Worm (Caenorhabditis elegans) whole organism, L3 larva: Measurements from ENCODE around the gene slc-25A21.
"Not testable (repeated sequence)": the region's sequence is repeated elsewhere in the genome, so short reads cannot be mapped to it uniquely, and the experiment has no call there.

Experiments
- aly-2 ChIP-seq: fragments of 150-350 bp; optimal IDR thresholded peaks from 2 replicates; lab custom pipeline; 2014; ENCODE audit warnings: missing biosample characterization, missing genetic modification characterization
- ama-1 ChIP-seq: fragments of 150-350 bp; optimal IDR thresholded peaks from 2 replicates; lab custom pipeline; 2018
- ceh-82 ChIP-seq: fragments of 150-350 bp; optimal IDR thresholded peaks from 2 replicates; lab custom pipeline; 2014; ENCODE audit warnings: missing biosample characterization, missing genetic modification characterization
- ceh-9 ChIP-seq: sonication (generic microtip); optimal IDR thresholded peaks from 2 replicates; lab custom pipeline; 2018; ENCODE audit warnings: missing biosample characterization, missing genetic modification characterization
- egl-5 ChIP-seq: fragments of 150-350 bp; optimal IDR thresholded peaks from 2 replicates; lab custom pipeline; 2017; ENCODE audit warnings: missing biosample characterization, missing genetic modification reagents, missing genetic modification characterization, inconsistent platforms
- elt-1 ChIP-seq: fragments of 150-350 bp; optimal IDR thresholded peaks from 2 replicates; lab custom pipeline; 2014; ENCODE audit warnings: missing biosample characterization, missing genetic modification characterization
- elt-2 ChIP-seq: sonication (generic microtip); optimal IDR thresholded peaks from 2 replicates; lab custom pipeline; 2016; ENCODE audit warnings: missing genetic modification reagents, mild to moderate bottlenecking, missing genetic modification characterization, missing compliant biosample characterization
- eor-1 ChIP-seq, 2 experiments: fragments of 150-350 bp; optimal IDR thresholded peaks; 2 replicates each; lab custom pipeline; 2014 to 2018; ENCODE audit warnings: missing biosample characterization in 2 of 2, missing genetic modification characterization in 2 of 2
- fkh-2 ChIP-seq: fragments of 150-350 bp; optimal IDR thresholded peaks from 2 replicates; lab custom pipeline; 2014; ENCODE audit warnings: missing biosample characterization, missing genetic modification reagents, missing genetic modification characterization
- fos-1 ChIP-seq: fragments of 150-350 bp; optimal IDR thresholded peaks from 2 replicates; lab custom pipeline; 2014; ENCODE audit warnings: missing biosample characterization, missing genetic modification characterization
- jun-1 ChIP-seq: fragments of 150-350 bp; optimal IDR thresholded peaks from 2 replicates; lab custom pipeline; 2014; ENCODE audit warnings: missing biosample characterization, missing genetic modification reagents, missing genetic modification characterization
- lin-15B ChIP-seq: fragments of 150-350 bp; optimal IDR thresholded peaks from 2 replicates; lab custom pipeline; 2014; ENCODE audit warnings: missing biosample characterization, missing genetic modification characterization
- lin-39 ChIP-seq: fragments of 150-350 bp; optimal IDR thresholded peaks from 2 replicates; lab custom pipeline; 2018; ENCODE audit warnings: missing biosample characterization, missing genetic modification reagents, missing genetic modification characterization
- mdl-1 ChIP-seq: fragments of 150-350 bp; optimal IDR thresholded peaks from 2 replicates; lab custom pipeline; 2014; ENCODE audit warnings: missing biosample characterization, missing genetic modification characterization
- mml-1 ChIP-seq: fragments of 150-350 bp; sonication (generic microtip); optimal IDR thresholded peaks from 3 replicates; lab custom pipeline; 2014; ENCODE audit warnings: missing biosample characterization, missing genetic modification characterization
- nfya-1 ChIP-seq: sonication (generic microtip); optimal IDR thresholded peaks from 2 replicates; lab custom pipeline; 2017; ENCODE audit warnings: missing genetic modification characterization, mild to moderate bottlenecking, missing compliant biosample characterization, antibody characterized with exemption, moderate library complexity; ENCODE audit not compliant: insufficient read depth
- nhr-23 ChIP-seq: fragments of 150-350 bp; optimal IDR thresholded peaks from 2 replicates; lab custom pipeline; 2014; ENCODE audit warnings: missing biosample characterization, missing genetic modification reagents, missing genetic modification characterization
- nhr-25 ChIP-seq: sonication (generic microtip); optimal IDR thresholded peaks from 2 replicates; lab custom pipeline; 2017; ENCODE audit warnings: missing biosample characterization, missing genetic modification characterization
- nhr-28 ChIP-seq: fragments of 150-350 bp; optimal IDR thresholded peaks from 2 replicates; lab custom pipeline; 2014; ENCODE audit warnings: missing biosample characterization, missing genetic modification characterization
- nhr-43 ChIP-seq: sonication (generic microtip); optimal IDR thresholded peaks from 2 replicates; lab custom pipeline; 2016; ENCODE audit warnings: mild to moderate bottlenecking, missing genetic modification characterization, missing compliant biosample characterization; ENCODE audit not compliant: poor library complexity, severe bottlenecking
- nhr-67 ChIP-seq: fragments of 150-350 bp; optimal IDR thresholded peaks from 2 replicates; lab custom pipeline; 2014; ENCODE audit warnings: missing biosample characterization, missing genetic modification characterization
- nhr-76 ChIP-seq: fragments of 150-350 bp; sonication (generic microtip); optimal IDR thresholded peaks from 5 replicates; lab custom pipeline; 2014; ENCODE audit warnings: missing biosample characterization, missing genetic modification characterization
- nhr-77 ChIP-seq: fragments of 150-350 bp; optimal IDR thresholded peaks from 2 replicates; lab custom pipeline; 2014; ENCODE audit warnings: missing biosample characterization, missing genetic modification characterization
- pha-4 ChIP-seq: fragments of 150-350 bp; optimal IDR thresholded peaks from 2 replicates; lab custom pipeline; 2014; ENCODE audit warnings: missing biosample characterization, missing genetic modification reagents, missing genetic modification characterization
- pqm-1 ChIP-seq: fragments of 150-350 bp; optimal IDR thresholded peaks from 2 replicates; lab custom pipeline; 2017; ENCODE audit warnings: missing biosample characterization, missing genetic modification characterization, inconsistent platforms
- sea-2 ChIP-seq: fragments of 150-350 bp; sonication (generic microtip); optimal IDR thresholded peaks from 4 replicates; lab custom pipeline; 2014; ENCODE audit warnings: missing biosample characterization, missing genetic modification reagents, missing genetic modification characterization
- skn-1 ChIP-seq: fragments of 150-350 bp; optimal IDR thresholded peaks from 2 replicates; lab custom pipeline; 2014; ENCODE audit warnings: missing biosample characterization, missing genetic modification characterization
- snpc-4 ChIP-seq: fragments of 150-350 bp; optimal IDR thresholded peaks from 2 replicates; lab custom pipeline; 2014; ENCODE audit warnings: missing biosample characterization, missing genetic modification characterization
- unc-39 ChIP-seq: sonication (generic microtip); optimal IDR thresholded peaks from 4 replicates; lab custom pipeline; 2017; ENCODE audit warnings: missing biosample characterization, missing genetic modification characterization
- unc-62 ChIP-seq: fragments of 150-350 bp; sonication (generic microtip); optimal IDR thresholded peaks from 4 replicates; lab custom pipeline; 2014; ENCODE audit warnings: missing biosample characterization, missing genetic modification reagents, missing genetic modification characterization
- zag-1 ChIP-seq: fragments of 150-350 bp; optimal IDR thresholded peaks from 2 replicates; lab custom pipeline; 2014; ENCODE audit warnings: missing biosample characterization, missing genetic modification characterization
- ztf-11 ChIP-seq: fragments of 150-350 bp; optimal IDR thresholded peaks from 2 replicates; lab custom pipeline; 2014; ENCODE audit warnings: missing biosample characterization, missing genetic modification characterization

The slc-25A21 gene

DNA sequence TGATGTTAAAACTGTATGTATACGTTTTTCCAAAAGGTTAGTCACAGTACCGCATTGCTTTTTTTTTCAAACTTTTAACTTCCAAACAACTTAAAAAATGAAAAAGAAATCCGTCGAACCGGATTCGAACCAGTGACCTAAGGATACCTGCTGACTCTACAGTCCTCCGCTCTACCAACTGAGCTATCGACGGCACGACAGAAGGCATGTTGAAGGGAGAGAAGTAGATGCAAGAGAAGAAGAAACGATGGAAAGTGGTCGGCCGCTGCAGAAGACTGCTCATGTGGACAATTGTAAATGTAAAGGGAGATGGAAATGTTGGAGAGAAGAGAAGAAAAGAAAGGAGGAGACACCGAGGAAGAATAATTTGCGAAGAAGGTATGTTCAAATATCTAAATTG, 20.0 kb downstream of the slc-25A21 start (continued):
- TF ChIP-seq nhr-28, result peak; percentile 24
- TF ChIP-seq elt-2, result peak; percentile 48
- TF ChIP-seq, all 47 proteins: peak for 36

ce11 chrX:16210518-16210917, 20.9 kb downstream of the slc-25A21 start, which contains the start of gene R11.4:
R11.4 (minus strand) TSS chrX:16210618.
- no peak for TF ChIP-seq ceh-9
- no peak for TF ChIP-seq nhr-76 (tag; lab: Kevin White, UChicago)
- TF ChIP-seq fkh-2 (tag; lab: Kevin White, UChicago), result no peak
- TF ChIP-seq nhr-67 (tag; lab: Kevin White, UChicago), result no peak
- no peak for TF ChIP-seq mdl-1 (tag; lab: Kevin White, UChicago)
- no peak for TF ChIP-seq ama-1 (lab: Kevin White, UChicago)
- no peak for TF ChIP-seq pha-4 (tag; lab: Kevin White, UChicago)
- TF ChIP-seq unc-62 (GFP tag; lab: Kevin White, UChicago), result no peak
- no peak for TF ChIP-seq nhr-77 (tag; lab: Kevin White, UChicago)
- TF ChIP-seq eor-1 (tag; optimal IDR thresholded peaks at IDR 0.05; lab: Kevin White, UChicago), result no peak
- no peak for TF ChIP-seq lin-39 (tag; lab: Kevin White, UChicago)
- TF ChIP-seq elt-2, result no peak
- no peak for TF ChIP-seq mml-1
- no peak for TF ChIP-seq skn-1
- TF ChIP-seq, all 47 proteins: peak for 0

- not testable (repeated sequence) for TF ChIP-seq nhr-76, fos-1, nhr-77 (tag; lab: Kevin White, UChicago)
Observed at ce11 chrX:16212306-16212705, 22.6 kb downstream of the slc-25A21 start, which contains the start of gene F23A7.4. F23A7.4 (plus strand) TSS chrX:16212606.

DNA sequence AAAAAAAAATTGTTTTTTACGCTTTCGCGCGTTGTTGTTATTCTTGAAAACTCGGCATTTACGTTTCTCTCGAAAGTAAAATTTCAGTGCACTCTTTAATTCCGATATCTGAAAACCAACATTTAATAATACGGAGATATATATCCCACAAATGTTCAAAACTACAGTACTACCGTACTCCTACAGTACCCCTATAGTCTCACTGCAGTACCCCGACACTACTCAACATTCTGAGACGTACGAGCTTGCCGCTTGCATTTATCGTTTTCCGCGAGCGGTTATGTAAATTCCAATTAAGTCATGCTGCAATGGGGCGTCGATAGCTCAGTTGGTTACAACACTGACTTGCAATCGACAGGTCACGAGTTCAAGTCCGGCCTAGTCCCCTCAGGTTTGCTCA, 23.4 kb downstream of the slc-25A21 start, which contains the start of gene F23A7.8:
Gene F23A7.8 (plus strand): TSS at position 301 of the 400 bp plus-strand sequence.
- TF ChIP-seq ceh-82, mdl-1, nfya-1 (tag; lab: Kevin White, UChicago): not testable (repeated sequence)
- TF ChIP-seq, all 47 proteins: peak for 0; not testable (repeated sequence) for 47

ce11 chrX:16217108-16217507, 27.5 kb downstream of the slc-25A21 start, which contains the start of gene F23A7.1:
F23A7.1 (plus strand) TSS chrX:16217408.
- TF ChIP-seq jun-1 (tag; lab: Kevin White, UChicago) (no peak), pha-4 (tag; lab: Kevin White, UChicago) (no peak), elt-1 (tag; lab: Kevin White, UChicago) (no peak)

DNA sequence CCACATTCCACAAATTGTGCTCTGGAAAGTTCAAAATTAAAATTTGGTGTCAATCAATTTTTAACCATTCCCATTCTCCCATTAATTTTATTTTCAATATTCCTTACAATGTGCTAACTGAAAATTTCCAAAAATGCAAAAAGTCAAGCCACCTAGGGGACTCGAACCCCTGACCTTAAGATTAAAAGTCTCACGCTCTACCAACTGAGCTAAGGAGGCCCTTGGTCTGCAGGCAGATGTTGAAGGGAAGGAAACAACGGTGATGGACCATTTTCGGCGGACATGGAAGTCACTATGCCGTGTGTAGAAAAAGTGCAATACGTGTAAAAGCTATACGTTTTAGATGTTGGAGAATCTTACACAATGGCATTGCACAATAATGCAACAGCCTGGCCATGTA, 28.1 kb downstream of the slc-25A21 start:
- TF ChIP-seq nhr-25 (tag; lab: Kevin White, UChicago) (no peak), nhr-67 (tag; lab: Kevin White, UChicago) (no peak), pha-4 (tag; lab: Kevin White, UChicago) (no peak), unc-62 (GFP tag; lab: Kevin White, UChicago) (no peak), lin-15B (tag; lab: Kevin White, UChicago) (no peak), aly-2 (tag; lab: Kevin White, UChicago) (no peak), egl-5 (no peak), skn-1 (no peak), ceh-82 (tag; lab: Kevin White, UChicago) (no peak), nhr-23 (tag; lab: Kevin White, UChicago) (no peak), fkh-2 (tag; lab: Kevin White, UChicago) (no peak), snpc-4 (tag; lab: Kevin White, UChicago) (no peak), unc-39 (tag; lab: Kevin White, UChicago) (no peak), pqm-1 (tag; lab: Kevin White, UChicago) (no peak), zag-1 (tag; lab: Kevin White, UChicago) (no peak), nhr-28 (no peak), elt-1 (tag; lab: Kevin White, UChicago) (no peak), nhr-43 (tag; lab: Kevin White, UChicago) (no peak), ztf-11 (tag; lab: Kevin White, UChicago) (no peak), sea-2 (no peak)
